Fruit fly (Drosophila melanogaster) whole organism, embryonic: Measurements from ENCODE around the gene Bcat.
A peak's percentile ranks its signal among the peaks of the same experiment; 100 is the strongest.

Experiments
- Ada2b ChIP-seq: fragments of 200-800 bp; sonication (Bioruptor generic); IDR thresholded peaks from 2 replicates; pipeline ENCODE4 v1.3.6; 2022; ENCODE audit warnings: missing biosample characterization, missing genetic modification characterization
- Antp ChIP-seq: fragments of 200-800 bp; sonication (Bioruptor generic); optimal IDR thresholded peaks from 3 replicates; lab custom pipeline; 2016; ENCODE audit warnings: missing biosample characterization, missing genetic modification characterization
- Bdp1 ChIP-seq: fragments of 200-800 bp; sonication (Bioruptor generic); optimal IDR thresholded peaks from 3 replicates; lab custom pipeline; 2016; ENCODE audit warnings: missing biosample characterization, missing genetic modification characterization
- Bteb2 ChIP-seq: fragments of 200-800 bp; sonication (Bioruptor generic); optimal IDR thresholded peaks from 2 replicates; lab custom pipeline; 2016; ENCODE audit warnings: missing biosample characterization, missing genetic modification characterization
- CG1024 ChIP-seq: fragments of 200-800 bp; sonication (Bioruptor generic); IDR thresholded peaks from 2 replicates; pipeline ENCODE4 v1.3.6; 2022; ENCODE audit warnings: missing biosample characterization, missing genetic modification characterization
- CG10543 ChIP-seq: fragments of 200-800 bp; sonication (Bioruptor generic); optimal IDR thresholded peaks from 3 replicates; lab custom pipeline; 2017; ENCODE audit warnings: missing biosample characterization, mild to moderate bottlenecking, missing genetic modification characterization, moderate library complexity
- CG11398 ChIP-seq: fragments of 200-800 bp; sonication (Bioruptor generic); optimal IDR thresholded peaks from 2 replicates; lab custom pipeline; 2016; ENCODE audit warnings: missing biosample characterization, missing genetic modification characterization
- CG11696 ChIP-seq: fragments of 200-800 bp; sonication (Bioruptor generic); IDR thresholded peaks from 2 replicates; pipeline ENCODE4 v1.3.6; 2022; ENCODE audit warnings: missing biosample characterization, missing genetic modification characterization
- CG12104 ChIP-seq: fragments of 200-800 bp; sonication (Bioruptor generic); optimal IDR thresholded peaks from 3 replicates; lab custom pipeline; 2016; ENCODE audit warnings: missing biosample characterization, missing genetic modification characterization
- CG13775 ChIP-seq: fragments of 200-800 bp; sonication (Bioruptor generic); optimal IDR thresholded peaks from 3 replicates; lab custom pipeline; 2017; ENCODE audit warnings: missing biosample characterization, mild to moderate bottlenecking, missing genetic modification characterization
- CG14667 ChIP-seq: fragments of 200-800 bp; sonication (Bioruptor generic); IDR thresholded peaks from 2 replicates; pipeline ENCODE4 v1.3.6; 2022; ENCODE audit warnings: missing biosample characterization, missing genetic modification characterization
- CG1529 ChIP-seq: fragments of 200-800 bp; sonication (Bioruptor generic); optimal IDR thresholded peaks from 3 replicates; lab custom pipeline; 2018; ENCODE audit warnings: missing biosample characterization, missing genetic modification characterization
- CG17385 ChIP-seq: fragments of 200-800 bp; sonication (Bioruptor generic); optimal IDR thresholded peaks from 3 replicates; lab custom pipeline; 2018; ENCODE audit warnings: missing biosample characterization, mild to moderate bottlenecking, missing genetic modification characterization
- CG1792 ChIP-seq: fragments of 200-800 bp; sonication (Bioruptor generic); optimal IDR thresholded peaks from 2 replicates; lab custom pipeline; 2016; ENCODE audit warnings: missing biosample characterization, missing genetic modification characterization
- CG2120 ChIP-seq: fragments of 200-800 bp; sonication (Bioruptor generic); optimal IDR thresholded peaks from 3 replicates; lab custom pipeline; 2016; ENCODE audit warnings: missing biosample characterization, missing genetic modification characterization
- CG3065 ChIP-seq: fragments of 200-800 bp; sonication (Bioruptor generic); optimal IDR thresholded peaks from 2 replicates; lab custom pipeline; 2016; ENCODE audit warnings: missing biosample characterization, missing genetic modification characterization
- CG31365 ChIP-seq: fragments of 200-800 bp; sonication (Bioruptor generic); optimal IDR thresholded peaks from 2 replicates; lab custom pipeline; 2018; ENCODE audit warnings: missing biosample characterization, mild to moderate bottlenecking, missing genetic modification characterization
- CG33213 ChIP-seq: fragments of 200-800 bp; sonication (Bioruptor generic); optimal IDR thresholded peaks from 3 replicates; lab custom pipeline; 2016; ENCODE audit warnings: missing biosample characterization, missing genetic modification characterization
- CG6272 ChIP-seq: fragments of 200-800 bp; sonication (Bioruptor generic); IDR thresholded peaks from 2 replicates; pipeline ENCODE4 v1.3.6; 2022; ENCODE audit warnings: missing biosample characterization, missing genetic modification characterization
- CG6689 ChIP-seq: fragments of 200-800 bp; sonication (Bioruptor generic); IDR thresholded peaks from 2 replicates; pipeline ENCODE4 v1.3.6; 2022; ENCODE audit warnings: missing biosample characterization, missing genetic modification characterization
- CG6791 ChIP-seq: fragments of 200-800 bp; sonication (Bioruptor generic); IDR thresholded peaks from 3 replicates; pipeline ENCODE4 v1.3.6; 2022; ENCODE audit warnings: missing biosample characterization, missing genetic modification characterization; ENCODE audit not compliant: partially characterized antibody
- CG7786 ChIP-seq: fragments of 200-800 bp; sonication (Bioruptor generic); optimal IDR thresholded peaks from 2 replicates; lab custom pipeline; 2016; ENCODE audit warnings: missing biosample characterization, missing genetic modification characterization
- CG8290 ChIP-seq, 3 experiments: fragments of 200-800 bp; sonication (Bioruptor generic); optimal IDR thresholded peaks; 2 replicates each; lab custom pipeline; 2016 to 2019; ENCODE audit warnings: missing biosample characterization in 3 of 3, missing genetic modification characterization in 3 of 3, mild to moderate bottlenecking in 2 of 3, moderate library complexity in 1 of 3
- CG8388 ChIP-seq: fragments of 200-800 bp; sonication (Bioruptor generic); optimal IDR thresholded peaks from 2 replicates; lab custom pipeline; 2019; ENCODE audit warnings: missing biosample characterization, mild to moderate bottlenecking, missing genetic modification characterization, moderate library complexity
- Deaf1 ChIP-seq: fragments of 200-800 bp; optimal IDR thresholded peaks from 3 replicates; lab custom pipeline; 2019; ENCODE audit warnings: missing biosample characterization, mild to moderate bottlenecking, missing genetic modification characterization, moderate library complexity
- Hr3 ChIP-seq: fragments of 200-800 bp; sonication (Bioruptor generic); optimal IDR thresholded peaks from 3 replicates; lab custom pipeline; 2016; ENCODE audit warnings: missing biosample characterization, missing genetic modification characterization
- Hr39 ChIP-seq: fragments of >200 bp; optimal IDR thresholded peaks from 2 replicates; lab custom pipeline; 2017
- Kr ChIP-seq: fragments of 200-800 bp; sonication (Bioruptor generic); optimal IDR thresholded peaks from 2 replicates; lab custom pipeline; 2017; ENCODE audit warnings: missing biosample characterization, mild to moderate bottlenecking, missing genetic modification characterization
- Nf-YA ChIP-seq: fragments of 200-800 bp; sonication (Bioruptor generic); IDR thresholded peaks from 2 replicates; pipeline ENCODE4 v1.3.6; 2022; ENCODE audit warnings: missing biosample characterization, missing genetic modification characterization
- Pdp1 ChIP-seq, 2 experiments: fragments of 200-800 bp; sonication (Bioruptor generic); optimal IDR thresholded peaks; 3 replicates each; lab custom pipeline; 2016; ENCODE audit warnings: missing biosample characterization in 2 of 2, missing genetic modification characterization in 2 of 2, mild to moderate bottlenecking in 1 of 2, moderate library complexity in 1 of 2
- Ravus ChIP-seq: fragments of 200-800 bp; sonication (Bioruptor generic); IDR thresholded peaks from 2 replicates; pipeline ENCODE4 v1.3.6; 2022; ENCODE audit warnings: missing biosample characterization, missing genetic modification characterization
- Sox102F ChIP-seq: fragments of 200-800 bp; sonication (Bioruptor generic); optimal IDR thresholded peaks from 2 replicates; lab custom pipeline; 2018; ENCODE audit warnings: missing biosample characterization, mild to moderate bottlenecking, missing genetic modification characterization, moderate library complexity
- amos ChIP-seq: fragments of 200-800 bp; sonication (Bioruptor generic); IDR thresholded peaks from 2 replicates; pipeline ENCODE4 v1.3.6; 2022; ENCODE audit warnings: missing biosample characterization, missing genetic modification characterization; ENCODE audit not compliant: partially characterized antibody
- cad ChIP-seq: fragments of >200 bp; optimal IDR thresholded peaks from 2 replicates; lab custom pipeline; 2017; ENCODE audit warnings: missing biosample characterization, missing genetic modification characterization
- cato ChIP-seq: fragments of 200-800 bp; sonication (Bioruptor generic); optimal IDR thresholded peaks from 2 replicates; lab custom pipeline; 2016; ENCODE audit warnings: missing biosample characterization, missing genetic modification characterization, borderline replicate concordance
- caup ChIP-seq: fragments of 200-800 bp; sonication (Bioruptor generic); optimal IDR thresholded peaks from 3 replicates; lab custom pipeline; 2017; ENCODE audit warnings: missing biosample characterization, mild to moderate bottlenecking, missing genetic modification characterization, moderate library complexity; ENCODE audit not compliant: severe bottlenecking
- emc ChIP-seq: fragments of 200-800 bp; sonication (Bioruptor generic); optimal IDR thresholded peaks from 2 replicates; lab custom pipeline; 2016; ENCODE audit warnings: missing biosample characterization, missing genetic modification characterization
- grn ChIP-seq: fragments of 200-800 bp; sonication (Bioruptor generic); optimal IDR thresholded peaks from 3 replicates; lab custom pipeline; 2017; ENCODE audit warnings: missing biosample characterization, missing genetic modification characterization
- gro ChIP-seq: fragments of 200-800 bp; sonication (Bioruptor generic); optimal IDR thresholded peaks from 2 replicates; lab custom pipeline; 2016; ENCODE audit warnings: missing biosample characterization, missing genetic modification characterization
- h ChIP-seq: fragments of >200 bp; optimal IDR thresholded peaks from 2 replicates; lab custom pipeline; 2017
- ind ChIP-seq: fragments of 200-800 bp; sonication (Bioruptor generic); optimal IDR thresholded peaks from 3 replicates; lab custom pipeline; 2016; ENCODE audit warnings: missing biosample characterization, missing genetic modification characterization
- kah ChIP-seq: fragments of 200-800 bp; sonication (Bioruptor generic); optimal IDR thresholded peaks from 2 replicates; lab custom pipeline; 2018; ENCODE audit warnings: missing biosample characterization, mild to moderate bottlenecking, missing genetic modification characterization
- kay ChIP-seq: fragments of 200-800 bp; sonication (Bioruptor generic); optimal IDR thresholded peaks from 2 replicates; lab custom pipeline; 2016; ENCODE audit warnings: missing biosample characterization, missing genetic modification characterization
- pita ChIP-seq: fragments of 200-800 bp; sonication (Bioruptor generic); optimal IDR thresholded peaks from 2 replicates; lab custom pipeline; 2017; ENCODE audit warnings: missing biosample characterization, mild to moderate bottlenecking, missing genetic modification characterization
- pum ChIP-seq: fragments of 200-800 bp; sonication (Bioruptor generic); optimal IDR thresholded peaks from 2 replicates; lab custom pipeline; 2016; ENCODE audit warnings: missing biosample characterization, missing genetic modification characterization
- sima ChIP-seq: fragments of 200-800 bp; sonication (Bioruptor generic); optimal IDR thresholded peaks from 2 replicates; lab custom pipeline; 2016; ENCODE audit warnings: missing biosample characterization, missing genetic modification characterization
- sug ChIP-seq: fragments of 200-800 bp; optimal IDR thresholded peaks from 2 replicates; lab custom pipeline; 2019; ENCODE audit warnings: missing biosample characterization, mild to moderate bottlenecking, missing genetic modification characterization, moderate library complexity
- unpg ChIP-seq: fragments of 200-800 bp; sonication (Bioruptor generic); optimal IDR thresholded peaks from 3 replicates; lab custom pipeline; 2018; ENCODE audit warnings: missing biosample characterization, mild to moderate bottlenecking, missing genetic modification characterization, moderate library complexity
- zen2 ChIP-seq: fragments of 200-800 bp; sonication (Bioruptor generic); IDR thresholded peaks from 3 replicates; pipeline ENCODE4 v1.3.6; 2022; ENCODE audit warnings: missing biosample characterization, missing genetic modification characterization; ENCODE audit not compliant: partially characterized antibody
- zf30C ChIP-seq: fragments of 200-800 bp; sonication (Bioruptor generic); optimal IDR thresholded peaks from 3 replicates; lab custom pipeline; 2018; ENCODE audit warnings: missing biosample characterization, mild to moderate bottlenecking, missing genetic modification characterization
- zfh2 ChIP-seq: fragments of 200-800 bp; sonication (Bioruptor generic); optimal IDR thresholded peaks from 2 replicates; lab custom pipeline; 2016; ENCODE audit warnings: missing biosample characterization, missing genetic modification characterization

The Bcat gene

DNA sequence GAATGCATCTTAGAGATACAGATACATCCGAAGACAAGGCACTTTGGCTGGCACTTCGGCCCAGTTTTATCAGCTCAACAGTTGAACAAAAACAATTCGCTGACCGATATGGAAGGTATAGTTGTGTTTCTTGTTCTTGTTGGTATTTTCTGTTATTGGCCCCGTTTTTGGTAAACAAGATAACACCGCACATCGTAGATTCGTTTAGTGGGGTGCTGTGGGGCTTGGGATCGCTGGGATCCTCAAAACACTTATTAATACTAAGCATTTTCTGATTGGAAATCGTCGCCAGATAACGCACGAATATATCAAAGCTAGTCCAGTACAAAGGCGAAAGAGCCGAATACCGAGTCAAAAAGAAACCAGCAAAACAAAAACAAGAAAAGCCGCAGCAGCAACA is 6.9 kb downstream of the Bcat start (continued):
- no peak for TF ChIP-seq CG11398 (GFP tag; lab: Kevin White, UChicago)
- no peak for TF ChIP-seq h (lab: Kevin White, UChicago)
- TF ChIP-seq emc (GFP tag; lab: Kevin White, UChicago): no peak
- no peak for TF ChIP-seq cato
- no peak for TF ChIP-seq CG8290 (GFP tag; optimal IDR thresholded peaks at IDR 0.05; lab: Kevin White, UChicago)
- peak in 1 of 2 experiments; percentile 1 for TF ChIP-seq CG8290 (tag; optimal IDR thresholded peaks at IDR 0.05; lab: Kevin White, UChicago)
- TF ChIP-seq zf30C (GFP tag; lab: Kevin White, UChicago): no peak
- no peak for TF ChIP-seq CG13775
- no peak for TF ChIP-seq kay
- TF ChIP-seq CG3065: no peak
- TF ChIP-seq Pdp1 (GFP tag; optimal IDR thresholded peaks at IDR 0.05; lab: Kevin White, UChicago): no peak
- peak; percentile 81 for TF ChIP-seq sug (tag; lab: Kevin White, UChicago)
- TF ChIP-seq grn (GFP tag; lab: Kevin White, UChicago): peak; percentile 92
- TF ChIP-seq cad (GFP tag; lab: Kevin White, UChicago): no peak
- TF ChIP-seq CG2120 (GFP tag; lab: Kevin White, UChicago): no peak
- TF ChIP-seq CG8388 (GFP tag; lab: Kevin White, UChicago): no peak
- no peak for TF ChIP-seq zfh2 (GFP tag; lab: Kevin White, UChicago)
- TF ChIP-seq CG6272 (GFP tag; lab: Robert Waterston, UW): no peak
- TF ChIP-seq Antp (GFP tag; lab: Kevin White, UChicago): no peak
- TF ChIP-seq CG11696 (GFP tag; lab: Robert Waterston, UW): no peak
- no peak for TF ChIP-seq Nf-YA (GFP tag; lab: Robert Waterston, UW)
- TF ChIP-seq zen2 (GFP tag; lab: Robert Waterston, UW): no peak
- no peak for TF ChIP-seq ind (GFP tag; lab: Kevin White, UChicago)
- no peak for TF ChIP-seq Hr3 (GFP tag; lab: Kevin White, UChicago)
- TF ChIP-seq unpg (GFP tag; lab: Kevin White, UChicago): no peak
- TF ChIP-seq pum: no peak
- TF ChIP-seq CG1529: no peak
- peak; percentile 22 for TF ChIP-seq Deaf1 (tag; lab: Kevin White, UChicago)
- no peak for TF ChIP-seq Bteb2 (GFP tag; lab: Kevin White, UChicago)
- TF ChIP-seq amos (GFP tag; lab: Robert Waterston, UW): no peak

DNA sequence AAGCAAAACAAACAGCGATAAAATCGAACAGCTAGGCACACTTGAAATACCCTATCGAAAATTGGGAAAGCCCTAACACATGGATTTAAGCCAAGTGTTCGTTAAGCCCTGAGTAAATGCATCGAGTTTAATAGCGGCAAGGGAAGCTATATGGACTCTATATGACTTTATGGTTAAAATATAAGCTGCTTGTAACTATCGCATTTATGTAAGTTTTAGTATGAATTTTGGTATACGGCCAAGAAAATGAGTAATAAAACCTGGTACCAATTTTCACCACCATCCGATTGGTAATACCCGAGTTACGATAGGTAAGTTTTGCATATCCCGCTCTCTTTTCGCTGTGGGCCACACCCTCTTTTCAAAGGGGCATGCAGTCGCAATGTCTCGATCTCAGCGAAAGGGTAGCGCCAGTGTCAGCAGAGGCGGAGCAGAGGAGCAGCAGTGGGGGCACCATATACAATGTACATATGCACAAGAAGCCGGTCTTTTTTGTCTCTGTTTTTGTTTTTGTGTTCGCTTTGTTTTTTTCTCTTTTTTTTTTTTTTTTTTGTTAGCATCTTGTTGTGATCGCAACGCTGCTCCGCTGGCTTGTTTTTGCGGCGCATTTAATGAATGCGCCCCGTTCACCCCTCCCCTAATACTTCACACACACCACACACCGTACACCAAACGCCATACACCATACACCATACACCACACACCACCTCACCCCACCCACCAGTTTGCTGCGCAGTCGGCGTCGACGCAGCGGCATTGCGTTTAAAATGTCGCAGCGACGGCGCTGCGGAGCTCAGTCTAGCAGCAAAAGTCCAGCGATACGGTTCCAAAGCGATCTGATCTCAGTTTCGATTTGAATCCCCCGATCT is 7.5 kb downstream of the Bcat start, which contains the start of gene GstT4:
GstT4 (plus strand) TSS at position 788 of the 869 bp plus-strand sequence.
- TF ChIP-seq CG17385 (GFP tag; lab: Kevin White, UChicago) (peak; percentile 25), Sox102F (GFP tag; lab: Kevin White, UChicago) (peak; percentile 40), caup (GFP tag; lab: Kevin White, UChicago) (peak; percentile 31), Ada2b (no peak), CG33213 (GFP tag; lab: Kevin White, UChicago) (no peak), CG14667 (GFP tag; lab: Robert Waterston, UW) (no peak), pita (GFP tag; lab: Kevin White, UChicago) (no peak), CG6791 (GFP tag; lab: Robert Waterston, UW) (no peak), Kr (GFP tag; lab: Kevin White, UChicago) (no peak), CG1024 (GFP tag; lab: Robert Waterston, UW) (no peak), CG7786 (GFP tag; lab: Kevin White, UChicago) (peak; percentile 86), CG12104 (GFP tag; lab: Kevin White, UChicago) (peak; percentile 8), CG10543 (GFP tag; lab: Kevin White, UChicago) (no peak), Bdp1 (GFP tag; lab: Kevin White, UChicago) (no peak), CG31365 (tag; lab: Kevin White, UChicago) (no peak), CG6689 (GFP tag; lab: Robert Waterston, UW) (peak; percentile 39), Hr39 (lab: Kevin White, UChicago) (no peak), CG11398 (GFP tag; lab: Kevin White, UChicago) (peak; percentile 43), sima (GFP tag; lab: Kevin White, UChicago) (no peak), gro (GFP tag; lab: Kevin White, UChicago) (no peak), Ravus (GFP tag; lab: Robert Waterston, UW) (no peak), CG1792 (peak; percentile 18), pum (peak; percentile 34), kah (GFP tag; lab: Kevin White, UChicago) (no peak)
